Fruit fly (Drosophila melanogaster): ENCODE measurements around the gene Dci.

DNA sequence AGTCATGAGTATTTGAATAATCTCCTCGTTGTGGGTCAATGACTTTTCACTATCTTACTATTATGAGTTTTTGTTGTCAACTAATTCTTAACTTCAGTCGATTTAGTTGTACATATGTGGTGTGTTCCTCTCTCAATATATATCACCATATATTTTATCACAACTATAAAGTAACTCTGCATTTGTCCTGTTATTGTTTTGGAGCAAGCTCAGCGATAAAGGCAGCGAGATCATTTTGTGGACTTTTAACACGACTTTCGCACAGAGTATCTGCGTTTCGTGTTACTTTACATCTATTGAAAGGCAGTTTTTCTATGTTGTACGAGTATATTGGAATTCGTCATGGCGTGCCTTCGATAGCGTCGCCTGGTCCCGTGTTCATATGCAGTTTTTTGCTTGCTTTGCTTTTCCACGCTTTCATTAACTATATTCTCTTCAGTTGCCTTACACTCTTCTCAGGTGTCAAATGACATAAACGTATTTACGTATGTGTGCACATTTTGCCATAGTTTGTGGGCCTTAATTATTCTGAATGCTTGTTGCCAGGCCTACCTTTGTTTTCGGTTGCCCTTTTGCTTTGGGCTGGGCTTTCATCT lies 24.4 kb downstream of the Dci start:
- no peak for TF ChIP-seq CG10147 (GFP tag; optimal IDR thresholded peaks at IDR 0.05)
- TF ChIP-seq az2 (GFP tag; optimal IDR thresholded peaks at IDR 0.05) = no peak
- TF ChIP-seq tup (GFP tag; optimal IDR thresholded peaks at IDR 0.05) = no peak
- no peak for TF ChIP-seq stc (GFP tag; IDR thresholded peaks at IDR 0.05)
- TF ChIP-seq CG7271 (tag; optimal IDR thresholded peaks at IDR 0.05) = no peak
- TF ChIP-seq nau (GFP tag; optimal IDR thresholded peaks at IDR 0.05) = no peak
- TF ChIP-seq GATAe (GFP tag; conservative IDR thresholded peaks at IDR 0.05) = no peak
- TF ChIP-seq bbx (GFP tag; IDR thresholded peaks at IDR 0.05; ENCODE audit: partially characterized antibody) = no peak
- no peak for TF ChIP-seq tin (GFP tag; optimal IDR thresholded peaks at IDR 0.05)
- no peak for TF ChIP-seq klu (GFP tag; IDR thresholded peaks at IDR 0.05)

Data from whole organism, embryonic.